Fruit fly (Drosophila melanogaster): ENCODE results near the gene CG14341.

- no peak for TF ChIP-seq CG8478 (optimal IDR thresholded peaks at IDR 0.05)
- TF ChIP-seq CTCF (optimal IDR thresholded peaks at IDR 0.05), result no peak
Observed at dm6 chr2L:1199166-1199565, 32.9 kb downstream of the CG14341 start, which contains the start of the genes CG5139 and CG43348.

Data from S2 (cell line).